Worm (Caenorhabditis elegans): ENCODE data around the gene C50E3.6.

DNA sequence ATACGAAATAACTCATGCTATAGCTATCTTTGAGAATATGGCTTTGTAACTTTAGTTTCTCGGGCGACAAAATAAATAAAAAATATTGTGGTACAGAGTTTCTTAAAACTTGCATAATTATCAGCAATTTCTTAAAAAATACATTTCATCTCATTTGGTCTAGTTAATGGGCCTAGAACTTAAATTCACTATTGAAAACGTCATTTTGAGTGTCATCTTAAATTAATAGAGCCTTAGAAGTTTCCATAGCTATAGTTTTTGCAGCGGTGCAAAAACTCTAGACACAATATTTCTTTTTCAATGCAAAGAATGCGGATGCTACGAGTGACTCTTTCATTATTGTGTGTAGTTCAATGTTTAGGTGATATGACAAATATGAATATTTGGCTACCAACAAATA, 21.7 kb upstream of the C50E3.6 start, which contains the start of gene clec-215:
- no peak for TF ChIP-seq ama-1 (optimal IDR thresholded peaks at IDR 0.05)
- no peak for TF ChIP-seq ets-7 (tag; optimal IDR thresholded peaks at IDR 0.05)
- TF ChIP-seq hnd-1 (tag; optimal IDR thresholded peaks at IDR 0.05), result no peak
- no peak for TF ChIP-seq B0310.2 (tag; optimal IDR thresholded peaks at IDR 0.05)
- no peak for TF ChIP-seq ceh-36 (tag; optimal IDR thresholded peaks at IDR 0.05)
- no peak for TF ChIP-seq hmg-4 (GFP tag; optimal IDR thresholded peaks at IDR 0.05)
- no peak for TF ChIP-seq hmbx-1 (tag; optimal IDR thresholded peaks at IDR 0.05)
- TF ChIP-seq pes-1 (GFP tag; IDR thresholded peaks at IDR 0.05), result no peak
- no peak for TF ChIP-seq tra-4 (tag; optimal IDR thresholded peaks at IDR 0.05)
- TF ChIP-seq flt-1 (GFP tag; IDR thresholded peaks at IDR 0.05), result no peak
